Worm (Caenorhabditis elegans) whole organism, L4/young adult: ENCODE data around the gene F40A3.4.

Source experiments
- dao-5 ChIP-seq: sonication (generic microtip); optimal IDR thresholded peaks from 2 replicates; lab custom pipeline; 2016; ENCODE audit warnings: missing genotype, missing genetic modification characterization, moderate library complexity, missing compliant biosample characterization
- him-1 ChIP-seq: sonication (generic microtip); optimal IDR thresholded peaks from 2 replicates; lab custom pipeline; 2016; ENCODE audit warnings: missing genotype, missing genetic modification reagents, missing genetic modification characterization, missing compliant biosample characterization

- no peak for TF ChIP-seq him-1
- no peak for TF ChIP-seq dao-5
Observed at ce11 chrV:7839485-7839884, 36.1 kb upstream of the F40A3.4 start, which contains the start of gene C37C3.12.
